Worm (Caenorhabditis elegans): ENCODE data around the gene C14C6.3.

DNA sequence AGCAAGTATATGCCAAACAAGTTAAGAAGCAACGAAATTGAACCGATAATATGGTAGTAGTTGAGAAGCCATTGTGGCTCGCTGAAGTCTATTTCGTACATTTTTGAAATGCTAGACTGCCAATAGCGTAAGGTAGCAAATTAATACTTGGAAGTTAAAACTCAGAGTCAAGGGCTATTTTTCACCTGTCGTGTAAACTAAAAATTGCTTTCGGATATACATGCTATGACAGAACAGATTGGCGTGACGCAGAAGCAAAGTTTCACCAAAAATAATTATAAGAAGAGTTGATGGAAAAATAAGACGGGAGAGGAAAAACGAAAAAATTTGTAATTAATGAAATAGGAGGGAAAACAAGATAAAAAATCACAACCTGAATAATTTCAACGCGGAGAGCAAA, 22.7 kb downstream of the C14C6.3 start, which contains the start of gene sri-73:
- TF ChIP-seq klf-2 (GFP tag; conservative IDR thresholded peaks at IDR 0.05) (no peak), flt-1 (GFP tag; IDR thresholded peaks at IDR 0.05) (no peak), med-1 (GFP tag; optimal IDR thresholded peaks at IDR 0.05; ENCODE audit: insufficient read depth) (no peak)

Measured in whole organism, midembryonic.